Fruit fly (Drosophila melanogaster): ENCODE measurements around the gene CG17261.

CG17261 gene

DNA sequence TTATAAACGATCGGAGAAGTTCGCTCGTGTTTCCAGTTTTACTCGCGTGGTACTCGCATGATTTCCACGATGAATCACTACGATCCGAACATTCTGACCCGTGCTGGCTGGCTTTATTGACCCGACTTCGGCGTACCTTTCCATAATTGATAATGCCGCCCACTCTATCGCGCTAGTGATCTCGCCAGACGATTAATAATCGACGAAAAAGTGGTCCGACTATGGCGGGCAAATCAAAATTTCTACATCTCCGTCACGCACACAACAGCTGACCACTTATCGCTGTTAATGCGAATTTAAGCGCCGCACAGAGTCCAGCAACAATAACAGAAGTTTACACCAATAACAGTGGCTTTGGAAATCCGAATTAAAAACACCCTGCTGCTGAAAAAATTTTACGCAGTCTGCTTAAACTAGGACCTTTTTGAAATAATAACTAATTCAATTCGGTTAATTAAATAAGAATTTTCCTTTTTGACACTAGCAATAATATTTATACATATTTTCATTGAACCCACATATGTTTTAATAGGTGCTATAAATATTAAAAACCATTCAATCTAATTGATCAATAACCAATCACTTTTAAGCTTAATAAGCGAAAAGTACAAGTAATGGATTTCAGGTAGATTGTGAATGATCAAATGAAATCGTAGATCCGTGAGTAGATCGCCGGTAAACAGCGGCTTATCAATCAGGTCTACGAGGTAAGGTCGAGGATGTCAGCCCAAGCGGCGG, 13.5 kb downstream of the CG17261 start:
- no peak for TF ChIP-seq Sin3A (optimal IDR thresholded peaks at IDR 0.05)
- TF ChIP-seq h (optimal IDR thresholded peaks at IDR 0.05): no peak
- TF ChIP-seq ttk (optimal IDR thresholded peaks at IDR 0.05): no peak
- TF ChIP-seq Myc (optimal IDR thresholded peaks at IDR 0.05): no peak
- no peak for TF ChIP-seq psq (optimal IDR thresholded peaks at IDR 0.05)
- no peak for TF ChIP-seq insv (optimal IDR thresholded peaks at IDR 0.05)

DNA sequence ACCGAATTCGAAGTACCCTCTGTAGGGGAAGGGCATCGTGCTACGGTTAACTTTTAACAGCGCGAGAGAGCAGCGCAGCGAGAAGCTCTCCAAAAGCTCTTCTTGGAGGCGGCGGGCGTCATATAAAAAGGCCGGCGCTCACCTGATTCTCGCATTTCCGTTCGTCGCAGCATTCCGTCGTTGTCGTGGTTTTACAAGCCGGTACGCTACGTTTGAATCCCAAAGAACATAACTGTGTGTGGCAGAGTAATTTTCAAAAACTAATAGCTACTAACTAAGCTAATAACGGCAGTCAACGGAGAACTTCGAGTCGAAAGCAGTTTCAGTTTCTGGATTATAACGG, 14.1 kb downstream of the CG17261 start, which contains the start of gene FASN1:
TSS of gene FASN1 (plus strand) at position 151 of the 343 bp plus-strand sequence.
- no peak for TF ChIP-seq Sin3A (optimal IDR thresholded peaks at IDR 0.05)
- TF ChIP-seq psq (optimal IDR thresholded peaks at IDR 0.05): no peak
- no peak for TF ChIP-seq insv (optimal IDR thresholded peaks at IDR 0.05)
- TF ChIP-seq h (optimal IDR thresholded peaks at IDR 0.05): no peak
- no peak for TF ChIP-seq ttk (optimal IDR thresholded peaks at IDR 0.05)
- TF ChIP-seq Myc (optimal IDR thresholded peaks at IDR 0.05): no peak

DNA sequence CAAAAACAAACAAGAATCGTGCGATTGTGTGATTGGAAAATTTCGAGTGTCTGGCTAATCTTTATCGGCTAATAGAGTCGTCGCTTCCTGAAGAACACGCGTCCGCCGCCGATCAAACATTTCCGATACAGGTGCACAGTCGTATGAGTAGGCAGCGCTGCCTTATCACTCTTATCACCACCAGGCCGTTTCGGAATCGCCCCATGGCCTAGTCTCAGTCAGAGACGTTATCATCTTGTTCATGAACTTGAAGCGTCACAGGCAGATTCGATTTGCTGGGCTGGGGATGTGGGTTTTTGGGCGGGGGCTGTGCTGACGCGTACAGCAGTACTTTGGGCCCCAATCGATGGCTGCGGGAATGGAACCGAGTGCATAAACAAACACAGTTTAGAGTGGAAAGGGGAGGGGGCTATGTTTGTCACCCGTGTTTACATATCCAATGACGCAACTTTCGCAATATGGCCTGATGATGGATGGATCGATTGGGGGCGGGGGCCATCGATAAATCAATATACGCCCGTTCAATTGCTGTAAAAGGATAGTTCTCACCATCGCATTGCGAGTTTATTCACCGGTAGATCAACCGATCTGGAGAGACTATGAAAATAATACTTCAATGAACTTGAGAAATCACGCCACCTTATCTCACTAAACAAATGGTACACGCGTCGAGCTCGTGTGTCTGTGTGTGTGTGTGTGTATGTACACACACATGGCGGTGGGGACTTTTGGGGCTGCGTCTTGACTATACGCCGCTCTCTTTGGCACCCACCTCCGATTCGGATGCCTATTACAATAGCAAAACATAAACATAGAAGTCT, 15.8 kb downstream of the CG17261 start:
- TF ChIP-seq ttk (optimal IDR thresholded peaks at IDR 0.05) (no peak), Sin3A (optimal IDR thresholded peaks at IDR 0.05) (no peak), psq (optimal IDR thresholded peaks at IDR 0.05) (no peak), insv (optimal IDR thresholded peaks at IDR 0.05) (no peak), h (optimal IDR thresholded peaks at IDR 0.05) (no peak), Myc (optimal IDR thresholded peaks at IDR 0.05) (no peak)

DNA sequence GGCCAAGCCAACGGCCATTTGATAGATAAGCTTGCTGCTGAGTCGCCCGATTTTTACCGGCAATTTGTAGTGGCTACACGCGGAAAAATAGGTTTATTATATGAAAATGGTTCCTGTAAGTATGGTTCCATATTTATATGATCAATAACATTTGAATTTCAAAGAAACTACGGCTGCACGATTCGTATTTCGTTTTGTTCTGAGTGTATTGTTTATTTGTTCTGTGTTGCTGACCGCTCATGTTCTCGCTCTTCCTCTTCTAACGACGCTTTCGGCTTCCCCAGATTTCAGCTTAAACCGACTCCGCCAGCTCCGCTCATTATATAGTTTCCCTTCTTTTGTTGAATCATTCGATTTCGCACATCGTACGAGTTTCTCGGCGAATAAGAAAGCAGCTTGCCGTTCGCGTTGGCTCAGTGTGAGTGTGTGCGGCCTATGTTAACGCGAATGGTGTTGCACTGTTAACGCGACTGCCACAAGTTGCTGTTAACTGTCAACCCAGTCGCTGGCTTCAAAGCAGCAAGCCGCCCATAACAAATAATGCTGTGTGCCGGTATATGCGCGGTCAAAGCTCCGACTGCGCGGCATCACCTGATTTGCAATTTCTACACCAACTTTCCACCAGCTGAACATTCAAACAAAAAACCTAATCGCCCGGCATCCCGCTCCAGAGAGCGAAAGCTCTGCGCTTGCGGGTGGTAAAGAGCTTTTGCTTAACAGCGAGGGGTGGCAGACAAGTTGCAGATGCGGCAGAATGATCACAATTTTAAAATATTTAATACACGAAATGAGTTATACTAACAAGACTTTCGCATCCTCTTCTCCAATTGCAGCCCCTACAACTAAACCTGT, 16.6 kb downstream of the CG17261 start:
- no peak for TF ChIP-seq Sin3A (optimal IDR thresholded peaks at IDR 0.05)
- TF ChIP-seq h (optimal IDR thresholded peaks at IDR 0.05): no peak
- TF ChIP-seq insv (optimal IDR thresholded peaks at IDR 0.05): no peak
- no peak for TF ChIP-seq psq (optimal IDR thresholded peaks at IDR 0.05)
- TF ChIP-seq ttk (optimal IDR thresholded peaks at IDR 0.05): no peak
- no peak for TF ChIP-seq Myc (optimal IDR thresholded peaks at IDR 0.05)

DNA sequence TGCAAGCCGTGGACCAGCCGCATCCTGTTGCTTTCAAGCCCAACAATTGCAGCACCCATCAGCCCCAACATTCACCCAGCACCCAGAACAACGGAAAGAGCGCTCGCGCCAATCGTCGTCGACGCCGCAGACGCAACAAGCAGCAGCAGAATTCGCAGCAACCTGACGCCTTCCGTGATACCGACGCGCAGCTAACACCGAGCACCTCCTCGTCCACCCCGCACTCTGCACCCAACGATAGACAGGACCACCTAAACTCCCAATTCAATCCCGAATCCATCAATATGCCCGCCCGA, 17.2 kb downstream of the CG17261 start:
- TF ChIP-seq psq (optimal IDR thresholded peaks at IDR 0.05): no peak
- no peak for TF ChIP-seq Sin3A (optimal IDR thresholded peaks at IDR 0.05)
- no peak for TF ChIP-seq ttk (optimal IDR thresholded peaks at IDR 0.05)
- TF ChIP-seq h (optimal IDR thresholded peaks at IDR 0.05): no peak
- TF ChIP-seq insv (optimal IDR thresholded peaks at IDR 0.05): no peak
- no peak for TF ChIP-seq Myc (optimal IDR thresholded peaks at IDR 0.05)

DNA sequence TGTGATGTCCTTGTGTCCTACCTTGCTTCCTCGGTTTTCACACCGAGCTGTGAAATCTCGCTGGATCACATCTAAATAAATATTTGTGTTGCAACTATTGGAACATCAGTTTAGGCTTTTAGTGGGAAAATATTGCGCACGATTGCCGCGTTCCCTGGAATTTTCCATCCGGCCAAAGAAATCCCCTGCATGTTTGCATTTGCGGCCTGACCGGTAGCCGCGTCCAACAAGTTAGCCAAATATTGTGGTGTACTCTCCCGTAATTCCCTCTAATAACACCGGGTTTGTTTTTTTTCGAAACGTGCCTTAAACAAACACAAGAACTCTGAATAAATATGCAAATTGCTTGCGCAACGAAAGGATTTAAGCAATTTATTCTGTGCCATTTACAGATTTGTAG, 36.4 kb downstream of the CG17261 start:
- TF ChIP-seq ttk (optimal IDR thresholded peaks at IDR 0.05): no peak
- no peak for TF ChIP-seq psq (optimal IDR thresholded peaks at IDR 0.05)
- TF ChIP-seq insv (optimal IDR thresholded peaks at IDR 0.05): no peak
- TF ChIP-seq Myc (optimal IDR thresholded peaks at IDR 0.05): no peak
- no peak for TF ChIP-seq h (optimal IDR thresholded peaks at IDR 0.05)
- TF ChIP-seq Sin3A (optimal IDR thresholded peaks at IDR 0.05): no peak

DNA sequence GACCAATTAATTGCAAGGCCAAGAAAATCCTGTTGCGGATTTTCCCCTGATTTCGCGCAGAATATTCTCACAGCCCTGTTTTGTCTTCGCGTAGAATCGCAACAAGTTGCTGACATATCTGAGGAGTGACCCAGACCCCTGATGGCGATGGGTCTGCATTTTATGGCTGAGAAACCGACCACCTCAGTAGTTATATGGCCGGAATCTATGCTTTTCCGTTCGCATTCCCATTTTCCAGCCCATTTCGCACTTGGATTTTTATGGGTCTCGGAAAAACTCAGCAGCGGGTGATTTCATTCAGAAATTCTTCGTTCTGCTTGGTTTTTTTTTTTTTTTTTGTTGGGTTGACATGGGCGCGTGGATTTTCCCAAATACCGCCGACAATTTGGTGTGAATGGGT, 40.5 kb downstream of the CG17261 start:
- TF ChIP-seq psq (optimal IDR thresholded peaks at IDR 0.05) (no peak), Sin3A (optimal IDR thresholded peaks at IDR 0.05) (no peak), Myc (optimal IDR thresholded peaks at IDR 0.05) (no peak), h (optimal IDR thresholded peaks at IDR 0.05) (no peak), ttk (optimal IDR thresholded peaks at IDR 0.05) (no peak), insv (optimal IDR thresholded peaks at IDR 0.05) (no peak)

DNA sequence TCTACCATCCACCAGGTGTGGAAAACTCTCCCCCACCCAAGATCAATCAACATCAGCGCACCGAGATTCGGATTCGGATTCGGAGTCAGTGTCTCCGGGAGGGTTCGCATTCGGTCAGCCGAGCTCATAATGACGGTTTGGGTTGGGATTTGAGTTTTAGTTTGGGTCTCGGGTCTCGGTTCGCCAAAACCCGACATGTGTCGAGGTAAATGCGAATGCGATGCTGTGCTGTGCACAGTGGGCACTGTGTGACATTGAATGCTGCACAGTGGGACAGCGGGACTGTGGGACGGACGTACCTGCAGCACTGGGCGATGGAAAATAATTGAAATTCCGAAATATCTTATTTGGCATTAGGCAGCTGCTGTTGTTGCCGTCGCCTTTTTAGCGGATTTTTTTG, 41.2 kb downstream of the CG17261 start:
- no peak for TF ChIP-seq Myc (optimal IDR thresholded peaks at IDR 0.05)
- TF ChIP-seq Sin3A (optimal IDR thresholded peaks at IDR 0.05): no peak
- TF ChIP-seq ttk (optimal IDR thresholded peaks at IDR 0.05): no peak
- TF ChIP-seq insv (optimal IDR thresholded peaks at IDR 0.05): no peak
- no peak for TF ChIP-seq h (optimal IDR thresholded peaks at IDR 0.05)
- no peak for TF ChIP-seq psq (optimal IDR thresholded peaks at IDR 0.05)

DNA sequence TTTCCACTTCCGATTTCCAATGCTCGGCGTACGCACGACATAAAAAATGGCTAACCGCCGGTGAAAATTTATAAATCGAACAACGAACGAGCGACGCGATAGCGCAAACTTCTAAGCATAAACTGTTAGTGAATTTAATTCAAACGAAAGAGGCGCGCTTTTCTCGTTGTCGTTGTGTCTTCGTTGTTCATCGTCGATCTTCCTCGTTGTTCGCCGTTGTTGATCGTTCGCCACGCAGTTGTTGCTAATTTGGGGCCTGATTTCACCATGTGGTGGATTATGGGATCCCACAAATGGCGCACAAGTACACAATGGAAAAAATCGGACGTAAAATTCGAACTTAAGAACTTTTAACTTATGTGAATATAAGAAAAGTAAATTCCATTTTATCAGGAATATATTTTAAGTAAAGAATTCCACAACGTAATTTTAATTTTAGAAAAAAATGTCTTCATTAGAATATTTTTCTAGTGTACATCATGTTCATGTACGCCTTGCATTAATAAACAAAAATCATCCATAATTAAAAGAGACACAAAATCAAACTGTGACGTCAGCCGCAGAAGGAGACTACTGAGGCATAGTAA, 44.0 kb downstream of the CG17261 start:
- TF ChIP-seq h (optimal IDR thresholded peaks at IDR 0.05) (no peak), Myc (optimal IDR thresholded peaks at IDR 0.05) (no peak), insv (optimal IDR thresholded peaks at IDR 0.05) (no peak), Sin3A (optimal IDR thresholded peaks at IDR 0.05) (no peak), ttk (optimal IDR thresholded peaks at IDR 0.05) (no peak), psq (optimal IDR thresholded peaks at IDR 0.05) (no peak)

DNA sequence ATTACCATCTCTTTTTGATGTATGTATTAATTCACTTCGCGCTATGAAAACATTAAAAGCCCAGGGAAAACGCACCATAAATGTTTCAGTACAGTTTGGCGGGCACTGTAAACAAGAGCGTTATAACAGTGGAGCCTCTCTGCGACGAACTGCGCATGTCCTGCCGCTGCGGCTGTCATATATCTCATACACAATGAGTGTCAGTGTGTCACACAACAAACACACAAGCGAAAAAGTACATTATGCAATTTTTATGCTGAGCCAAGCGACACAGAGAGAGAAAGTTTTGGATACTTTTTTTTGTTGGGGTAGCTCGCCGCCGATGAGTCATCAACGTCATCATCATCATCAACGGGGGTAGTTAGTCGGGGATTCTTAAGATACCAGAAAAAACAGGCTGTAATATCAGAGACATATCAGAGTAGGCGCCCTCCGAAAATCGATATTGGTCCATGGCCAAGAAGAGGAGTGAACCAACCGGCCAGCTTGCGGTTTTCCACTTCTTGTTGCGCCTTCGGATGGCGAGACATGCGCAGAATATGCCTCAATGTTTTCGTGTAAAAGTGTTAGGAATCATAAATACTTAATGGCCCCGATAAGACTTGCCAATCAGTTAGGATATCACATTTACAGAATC, 46.0 kb downstream of the CG17261 start:
- no peak for TF ChIP-seq insv (optimal IDR thresholded peaks at IDR 0.05)
- TF ChIP-seq Sin3A (optimal IDR thresholded peaks at IDR 0.05): no peak

DNA sequence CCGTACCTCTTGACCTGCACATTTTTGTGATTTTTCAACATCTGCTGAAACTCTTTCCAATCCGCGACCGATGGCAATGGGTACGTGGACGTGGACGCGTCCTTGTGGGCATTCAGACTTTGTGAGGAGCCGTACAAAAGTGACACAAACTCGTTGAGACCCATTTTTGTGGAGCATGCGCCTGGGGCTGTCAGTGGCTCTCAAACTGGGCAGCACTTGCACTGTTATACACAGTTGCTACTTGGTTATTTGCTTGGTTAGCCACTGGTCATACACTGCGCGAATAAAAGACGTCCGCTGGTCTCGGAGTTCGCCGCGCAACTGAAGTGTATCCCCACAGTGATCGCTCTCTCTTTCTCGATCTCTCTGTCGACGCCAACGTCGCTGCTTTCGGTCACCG, 47.9 kb downstream of the CG17261 start:
- TF ChIP-seq psq (optimal IDR thresholded peaks at IDR 0.05) (no peak), ttk (optimal IDR thresholded peaks at IDR 0.05) (no peak), Sin3A (optimal IDR thresholded peaks at IDR 0.05) (no peak), h (optimal IDR thresholded peaks at IDR 0.05) (no peak), Myc (optimal IDR thresholded peaks at IDR 0.05) (no peak)

All from Kc167 (cell line).